Fruit fly (Drosophila melanogaster) whole organism, embryonic: Measurements from ENCODE around the gene TotA.

Experiments
- Atf-2 ChIP-seq: fragments of 200-800 bp; sonication (Bioruptor generic); optimal IDR thresholded peaks from 2 replicates; lab custom pipeline; 2016; ENCODE audit warnings: missing biosample characterization, missing genetic modification characterization
- B-H1 ChIP-seq: fragments of 200-800 bp; sonication (Bioruptor generic); IDR thresholded peaks from 3 replicates; pipeline ENCODE4 v1.3.6; 2022; ENCODE audit warnings: missing biosample characterization, missing genetic modification characterization
- Bdp1 ChIP-seq: fragments of 200-800 bp; sonication (Bioruptor generic); optimal IDR thresholded peaks from 3 replicates; lab custom pipeline; 2016; ENCODE audit warnings: missing biosample characterization, missing genetic modification characterization
- Blimp-1 ChIP-seq: fragments of 200-800 bp; sonication (Bioruptor generic); optimal IDR thresholded peaks from 3 replicates; lab custom pipeline; 2018; ENCODE audit warnings: missing biosample characterization, missing genetic modification characterization, mild to moderate bottlenecking, moderate library complexity, missing genetic modification reagents
- C15 ChIP-seq: fragments of 200-800 bp; sonication (Bioruptor generic); IDR thresholded peaks from 3 replicates; pipeline ENCODE4 v1.3.6; 2022; ENCODE audit warnings: missing biosample characterization, missing genetic modification characterization
- CG10321 ChIP-seq: fragments of 200-800 bp; sonication (Bioruptor generic); IDR thresholded peaks from 2 replicates; pipeline ENCODE4 v1.3.6; 2022; ENCODE audit warnings: missing biosample characterization, missing genetic modification characterization
- CG11085 ChIP-seq: fragments of 200-800 bp; sonication (Bioruptor generic); IDR thresholded peaks from 2 replicates; pipeline ENCODE4 v1.3.6; 2022; ENCODE audit warnings: missing biosample characterization, missing genetic modification characterization
- CG11093 ChIP-seq: fragments of 200-800 bp; sonication (Bioruptor generic); IDR thresholded peaks from 3 replicates; pipeline ENCODE4 v1.3.6; 2022; ENCODE audit warnings: missing biosample characterization, missing genetic modification characterization
- CG17328 ChIP-seq: fragments of 200-800 bp; sonication (Bioruptor generic); IDR thresholded peaks from 2 replicates; pipeline ENCODE4 v1.3.6; 2022; ENCODE audit warnings: missing biosample characterization, missing genetic modification characterization
- CG31388 ChIP-seq: fragments of 200-800 bp; sonication (Bioruptor generic); optimal IDR thresholded peaks from 2 replicates; lab custom pipeline; 2016; ENCODE audit warnings: missing biosample characterization, missing genetic modification characterization
- CG32532 ChIP-seq: fragments of 200-800 bp; sonication (Bioruptor generic); IDR thresholded peaks from 2 replicates; pipeline ENCODE4 v1.3.6; 2022; ENCODE audit warnings: missing biosample characterization, missing genetic modification characterization
- CG3281 ChIP-seq: fragments of 200-800 bp; sonication (Bioruptor generic); optimal IDR thresholded peaks from 3 replicates; lab custom pipeline; 2017; ENCODE audit warnings: missing biosample characterization, mild to moderate bottlenecking, missing genetic modification characterization
- CG42726 ChIP-seq: fragments of 200-800 bp; sonication (Bioruptor generic); IDR thresholded peaks from 2 replicates; pipeline ENCODE4 v1.3.6; 2022; ENCODE audit warnings: missing biosample characterization, missing genetic modification characterization; ENCODE audit not compliant: partially characterized antibody
- CG4282 ChIP-seq: fragments of 200-800 bp; sonication (Bioruptor generic); optimal IDR thresholded peaks from 2 replicates; lab custom pipeline; 2016; ENCODE audit warnings: missing biosample characterization, missing genetic modification characterization
- CG4360 ChIP-seq: fragments of 200-800 bp; sonication (Bioruptor generic); IDR thresholded peaks from 2 replicates; pipeline ENCODE4 v1.3.6; 2022; ENCODE audit warnings: missing biosample characterization, missing genetic modification characterization
- CG6689 ChIP-seq: fragments of 200-800 bp; sonication (Bioruptor generic); IDR thresholded peaks from 2 replicates; pipeline ENCODE4 v1.3.6; 2022; ENCODE audit warnings: missing biosample characterization, missing genetic modification characterization
- CG6791 ChIP-seq: fragments of 200-800 bp; sonication (Bioruptor generic); IDR thresholded peaks from 3 replicates; pipeline ENCODE4 v1.3.6; 2022; ENCODE audit warnings: missing biosample characterization, missing genetic modification characterization; ENCODE audit not compliant: partially characterized antibody
- CG7556 ChIP-seq: fragments of 200-800 bp; sonication (Bioruptor generic); optimal IDR thresholded peaks from 2 replicates; lab custom pipeline; 2017; ENCODE audit warnings: missing biosample characterization, mild to moderate bottlenecking, missing genetic modification characterization
- CG7745 ChIP-seq: fragments of 200-800 bp; sonication (Bioruptor generic); optimal IDR thresholded peaks from 2 replicates; lab custom pipeline; 2018; ENCODE audit warnings: missing biosample characterization, mild to moderate bottlenecking, missing genetic modification characterization, moderate library complexity
- CG9876 ChIP-seq: fragments of 200-800 bp; sonication (Bioruptor generic); optimal IDR thresholded peaks from 2 replicates; lab custom pipeline; 2016; ENCODE audit warnings: missing biosample characterization, missing genetic modification characterization
- Camta ChIP-seq: fragments of 200-800 bp; sonication (Bioruptor generic); optimal IDR thresholded peaks from 2 replicates; lab custom pipeline; 2016; ENCODE audit warnings: missing biosample characterization, missing genetic modification characterization
- Dad ChIP-seq: fragments of 200-800 bp; sonication (Bioruptor generic); optimal IDR thresholded peaks from 3 replicates; lab custom pipeline; 2016; ENCODE audit warnings: missing biosample characterization, missing genetic modification characterization
- Dll ChIP-seq: fragments of 200-800 bp; sonication (Bioruptor generic); IDR thresholded peaks from 4 replicates; pipeline ENCODE4 v1.3.6; 2022; ENCODE audit warnings: missing biosample characterization, missing genetic modification characterization; ENCODE audit not compliant: partially characterized antibody
- ERR ChIP-seq: fragments of 200-800 bp; sonication (Bioruptor generic); optimal IDR thresholded peaks from 2 replicates; lab custom pipeline; 2016; ENCODE audit warnings: missing biosample characterization, missing genetic modification characterization
- Fer1 ChIP-seq: fragments of 200-800 bp; sonication (Bioruptor generic); optimal IDR thresholded peaks from 2 replicates; lab custom pipeline; 2017; ENCODE audit warnings: missing biosample characterization, mild to moderate bottlenecking, missing genetic modification characterization
- HLH3B ChIP-seq: fragments of 200-800 bp; sonication (Bioruptor generic); IDR thresholded peaks from 2 replicates; pipeline ENCODE4 v1.3.6; 2022; ENCODE audit warnings: missing biosample characterization, missing genetic modification characterization
- HLH4C ChIP-seq: fragments of 200-800 bp; sonication (Bioruptor generic); IDR thresholded peaks from 3 replicates; pipeline ENCODE4 v1.3.6; 2022; ENCODE audit warnings: missing biosample characterization, missing genetic modification characterization; ENCODE audit not compliant: partially characterized antibody
- HLH54F ChIP-seq: fragments of 200-800 bp; sonication (Bioruptor generic); optimal IDR thresholded peaks from 3 replicates; lab custom pipeline; 2016; ENCODE audit warnings: missing biosample characterization, missing genetic modification characterization
- HLHmδ ChIP-seq: fragments of 200-800 bp; sonication (Bioruptor generic); optimal IDR thresholded peaks from 2 replicates; lab custom pipeline; 2018; ENCODE audit warnings: missing biosample characterization, mild to moderate bottlenecking, missing genetic modification characterization, moderate library complexity
- HmgZ ChIP-seq: fragments of 200-800 bp; sonication (Bioruptor generic); optimal IDR thresholded peaks from 2 replicates; lab custom pipeline; 2018; ENCODE audit warnings: missing biosample characterization, mild to moderate bottlenecking, missing genetic modification characterization
- Hr39 ChIP-seq: fragments of >200 bp; optimal IDR thresholded peaks from 2 replicates; lab custom pipeline; 2017
- Hr78 ChIP-seq, 2 experiments: fragments of 200-800 bp in 1 of 2; fragments of >200 bp in 1 of 2; sonication (Bioruptor generic) in 1 of 2; optimal IDR thresholded peaks; 2 replicates each; lab custom pipeline; 2017 to 2019; ENCODE audit warnings: missing biosample characterization in 2 of 2, missing genetic modification characterization in 2 of 2, mild to moderate bottlenecking in 1 of 2, moderate library complexity in 1 of 2
- NC2β ChIP-seq: fragments of 200-800 bp; sonication (Bioruptor generic); optimal IDR thresholded peaks from 2 replicates; lab custom pipeline; 2016; ENCODE audit warnings: missing biosample characterization, missing genetic modification characterization
- NfI ChIP-seq: fragments of 200-800 bp; sonication (Bioruptor generic); optimal IDR thresholded peaks from 3 replicates; lab custom pipeline; 2018; ENCODE audit warnings: missing biosample characterization, mild to moderate bottlenecking, missing genetic modification characterization, moderate library complexity
- Pdp1 ChIP-seq, 2 experiments: fragments of 200-800 bp; sonication (Bioruptor generic); optimal IDR thresholded peaks; 3 replicates each; lab custom pipeline; 2016; ENCODE audit warnings: missing biosample characterization in 2 of 2, missing genetic modification characterization in 2 of 2, mild to moderate bottlenecking in 1 of 2, moderate library complexity in 1 of 2
- Scr ChIP-seq: fragments of 200-800 bp; sonication (Bioruptor generic); IDR thresholded peaks from 2 replicates; pipeline ENCODE4 v1.3.6; 2022; ENCODE audit warnings: missing biosample characterization, missing genetic modification characterization; ENCODE audit not compliant: partially characterized antibody
- Xrp1 ChIP-seq: fragments of 200-800 bp; sonication (Bioruptor generic); IDR thresholded peaks from 2 replicates; pipeline ENCODE4 v1.3.6; 2022; ENCODE audit warnings: missing biosample characterization, missing genetic modification characterization
- bbx ChIP-seq: fragments of 200-800 bp; sonication (Bioruptor generic); IDR thresholded peaks from 2 replicates; pipeline ENCODE4 v1.3.6; 2022; ENCODE audit warnings: missing biosample characterization, missing genetic modification characterization; ENCODE audit not compliant: partially characterized antibody
- corto ChIP-seq: fragments of 200-800 bp; sonication (Bioruptor generic); optimal IDR thresholded peaks from 2 replicates; lab custom pipeline; 2016; ENCODE audit warnings: missing biosample characterization, mild to moderate bottlenecking, missing genetic modification characterization, moderate library complexity
- eve ChIP-seq, 2 experiments: fragments of >200 bp; optimal IDR thresholded peaks; 2 replicates each; lab custom pipeline; 2017; ENCODE audit warnings: missing biosample characterization in 2 of 2, missing genetic modification characterization in 2 of 2
- exex ChIP-seq: fragments of 200-800 bp; sonication (Bioruptor generic); optimal IDR thresholded peaks from 4 replicates; lab custom pipeline; 2018; ENCODE audit warnings: missing biosample characterization, mild to moderate bottlenecking, missing genetic modification characterization, moderate library complexity
- fd64A ChIP-seq: fragments of 200-800 bp; sonication (Bioruptor generic); optimal IDR thresholded peaks from 3 replicates; lab custom pipeline; 2018; ENCODE audit warnings: missing biosample characterization, mild to moderate bottlenecking, missing genetic modification characterization
- inv ChIP-seq: fragments of 200-800 bp; sonication (Bioruptor generic); IDR thresholded peaks from 2 replicates; pipeline ENCODE4 v1.3.6; 2022; ENCODE audit warnings: missing biosample characterization, missing genetic modification characterization; ENCODE audit not compliant: partially characterized antibody
- mirr ChIP-seq: fragments of 200-800 bp; sonication (Bioruptor generic); optimal IDR thresholded peaks from 3 replicates; lab custom pipeline; 2018; ENCODE audit warnings: missing biosample characterization, mild to moderate bottlenecking, missing genetic modification characterization
- mld ChIP-seq: fragments of 200-800 bp; sonication (Bioruptor generic); IDR thresholded peaks from 3 replicates; pipeline ENCODE4 v1.3.6; 2022; ENCODE audit warnings: missing biosample characterization, missing genetic modification characterization; ENCODE audit not compliant: partially characterized antibody
- scrt ChIP-seq: fragments of 200-800 bp; sonication (Bioruptor generic); optimal IDR thresholded peaks from 2 replicates; lab custom pipeline; 2018; ENCODE audit warnings: missing biosample characterization, mild to moderate bottlenecking, missing genetic modification characterization, moderate library complexity
- seq ChIP-seq: fragments of 200-800 bp; sonication (Bioruptor generic); IDR thresholded peaks from 2 replicates; pipeline ENCODE4 v1.3.6; 2022; ENCODE audit warnings: missing biosample characterization, missing genetic modification characterization
- slbo ChIP-seq: fragments of 200-800 bp; sonication (Bioruptor generic); IDR thresholded peaks from 2 replicates; pipeline ENCODE4 v1.3.6; 2022; ENCODE audit warnings: missing biosample characterization, missing genetic modification characterization
- slp2 ChIP-seq: fragments of 200-800 bp; sonication (Bioruptor generic); optimal IDR thresholded peaks from 2 replicates; lab custom pipeline; 2016; ENCODE audit warnings: missing biosample characterization, missing genetic modification characterization
- tna ChIP-seq: fragments of 200-800 bp; sonication (Bioruptor generic); IDR thresholded peaks from 2 replicates; pipeline ENCODE4 v1.3.6; 2022; ENCODE audit warnings: missing biosample characterization, missing genetic modification characterization; ENCODE audit not compliant: partially characterized antibody
- twi ChIP-seq: fragments of 200-800 bp; optimal IDR thresholded peaks from 2 replicates; lab custom pipeline; 2019; ENCODE audit warnings: missing biosample characterization, mild to moderate bottlenecking, missing genetic modification characterization, moderate library complexity

Gene TotA

dm6 chr3R:20912725-20913124 is 41.9 kb downstream of the TotA start (continued):
- no peak for TF ChIP-seq HLHmδ
- TF ChIP-seq C15 (GFP tag; lab: Robert Waterston, UW), result no peak
- TF ChIP-seq twi (tag; lab: Kevin White, UChicago), result no peak
- TF ChIP-seq bbx (GFP tag; lab: Robert Waterston, UW), result peak; percentile 75
- TF ChIP-seq Hr39 (lab: Kevin White, UChicago), result no peak
- no peak for TF ChIP-seq fd64A (GFP tag; lab: Kevin White, UChicago)
- TF ChIP-seq slbo (GFP tag; lab: Robert Waterston, UW), result no peak
- TF ChIP-seq CG10321 (GFP tag; lab: Robert Waterston, UW), result no peak
- no peak for TF ChIP-seq eve (GFP tag; optimal IDR thresholded peaks at IDR 0.05; lab: Kevin White, UChicago)
- TF ChIP-seq mld, result peak; percentile 64; the same call in 1 of the 3 replicates
- TF ChIP-seq corto, result no peak
- TF ChIP-seq HLH4C (GFP tag; lab: Robert Waterston, UW), result peak; percentile 71
- TF ChIP-seq HLH54F (GFP tag; lab: Kevin White, UChicago), result no peak
- no peak for TF ChIP-seq CG6689 (GFP tag; lab: Robert Waterston, UW)
- TF ChIP-seq Atf-2 (GFP tag; lab: Kevin White, UChicago), result no peak
- no peak for TF ChIP-seq CG9876 (GFP tag; lab: Kevin White, UChicago)
- no peak for TF ChIP-seq NfI (GFP tag; lab: Kevin White, UChicago)
- TF ChIP-seq Dll (GFP tag; lab: Robert Waterston, UW), result peak; percentile 37; the same call in 1 of the 4 replicates
- no peak for TF ChIP-seq Camta (GFP tag; lab: Kevin White, UChicago)
- no peak for TF ChIP-seq ERR (GFP tag; lab: Kevin White, UChicago)
- peak; percentile 70 for TF ChIP-seq tna
- TF ChIP-seq CG17328, result no peak
- TF ChIP-seq CG7745, result peak; percentile 81
- TF ChIP-seq CG11085, result no peak
- no peak for TF ChIP-seq HmgZ (tag; lab: Kevin White, UChicago)
- TF ChIP-seq slp2, result no peak
- TF ChIP-seq seq (GFP tag; lab: Robert Waterston, UW), result no peak
- TF ChIP-seq CG6791 (GFP tag; lab: Robert Waterston, UW), result peak; percentile 90
- no peak for TF ChIP-seq CG3281
- peak; percentile 75; the same call in 1 of the 2 replicates for TF ChIP-seq CG42726 (GFP tag; lab: Robert Waterston, UW)
- no peak for TF ChIP-seq Xrp1 (GFP tag; lab: Robert Waterston, UW)
- peak; percentile 8; the same call in 1 of the 2 replicates for TF ChIP-seq CG32532 (GFP tag; lab: Robert Waterston, UW)
- no peak for TF ChIP-seq CG11093 (GFP tag; lab: Robert Waterston, UW)
- TF ChIP-seq Scr (GFP tag; lab: Robert Waterston, UW), result peak; percentile 65
- peak; percentile 99 for TF ChIP-seq Bdp1 (GFP tag; lab: Kevin White, UChicago)
- no peak for TF ChIP-seq CG4282 (GFP tag; lab: Kevin White, UChicago)
- TF ChIP-seq CG31388, result no peak
- TF ChIP-seq Dad (GFP tag; lab: Kevin White, UChicago), result no peak
- TF ChIP-seq Hr78 (GFP tag; optimal IDR thresholded peaks at IDR 0.05; lab: Kevin White, UChicago), result peak in 1 of 2 experiments; percentile 35
- TF ChIP-seq CG7556 (GFP tag; lab: Kevin White, UChicago), result no peak
- TF ChIP-seq inv (GFP tag; lab: Robert Waterston, UW), result peak; percentile 9; the same call in 1 of the 2 replicates
- no peak for TF ChIP-seq NC2β
- no peak for TF ChIP-seq Fer1 (GFP tag; lab: Kevin White, UChicago)
- no peak for TF ChIP-seq HLH3B
- TF ChIP-seq B-H1 (GFP tag; lab: Robert Waterston, UW), result no peak
- TF ChIP-seq Blimp-1 (GFP tag; lab: Kevin White, UChicago), result no peak
- TF ChIP-seq CG4360 (GFP tag; lab: Robert Waterston, UW), result 0 out of 2 replicates have a peak, but pooled peaks have one; percentile 29
- peak in 1 of 2 experiments; percentile 70 for TF ChIP-seq Pdp1 (GFP tag; optimal IDR thresholded peaks at IDR 0.05; lab: Kevin White, UChicago)
- peak; percentile 66 for TF ChIP-seq exex (tag; lab: Kevin White, UChicago)
- TF ChIP-seq mirr, result peak; percentile 36
- TF ChIP-seq scrt (GFP tag; lab: Kevin White, UChicago), result no peak
